Worm (Caenorhabditis elegans): ENCODE data around the gene ape-1.
A peak's percentile ranks its signal among the peaks of the same experiment; 100 is the strongest.

The ape-1 gene

DNA sequence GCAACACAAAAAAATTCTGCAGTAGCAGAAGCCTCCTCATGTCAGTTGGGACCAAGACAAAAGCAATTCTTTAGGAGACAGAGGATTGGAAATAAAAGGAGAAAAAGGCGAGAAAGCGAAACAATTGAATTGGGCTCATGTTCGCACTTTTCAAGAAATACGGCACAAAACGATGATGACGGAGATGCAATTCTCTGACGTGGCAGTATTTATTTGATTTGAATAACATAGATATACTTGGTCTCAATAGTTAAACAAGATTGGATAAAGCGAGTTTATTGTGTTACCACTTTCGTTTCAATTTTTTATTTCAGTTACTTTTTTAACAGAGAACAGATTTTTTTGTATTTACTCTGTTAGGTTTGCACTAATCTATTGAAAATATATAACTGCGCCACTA lies 21.7 kb downstream of the ape-1 start:
- TF ChIP-seq ets-4 (tag; optimal IDR thresholded peaks at IDR 0.05), result no peak
- TF ChIP-seq unc-42 (tag; optimal IDR thresholded peaks at IDR 0.05), result peak; percentile 85

DNA sequence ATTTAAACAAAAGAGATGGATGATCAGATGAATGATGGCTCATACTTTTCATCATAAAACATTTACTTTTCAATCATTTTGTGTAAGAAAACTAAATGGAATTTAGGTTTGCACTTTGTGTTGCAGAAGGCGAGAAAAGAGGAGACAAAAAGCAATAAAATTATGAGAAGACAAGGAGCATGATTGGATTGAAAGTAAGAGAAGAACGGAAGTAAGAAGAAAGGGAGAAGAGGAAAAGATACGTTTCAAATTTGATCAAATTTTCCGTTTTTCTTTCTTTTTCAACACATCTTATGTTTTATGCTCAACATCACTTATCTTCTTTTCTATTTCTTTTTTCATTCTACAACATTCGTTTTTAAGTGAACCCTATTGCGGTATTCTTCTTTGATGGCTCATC lies 28.9 kb downstream of the ape-1 start:
- TF ChIP-seq ama-1 (optimal IDR thresholded peaks at IDR 0.05), result no peak
- peak; percentile 66 for TF ChIP-seq unc-42 (tag; optimal IDR thresholded peaks at IDR 0.05)

ce11 chrV:11705399-11705798 lies 29.7 kb downstream of the ape-1 start, which contains the start of gene ceh-32:
Gene ceh-32 (minus strand): TSS chrV:11705400.
- TF ChIP-seq hlh-6 (tag; optimal IDR thresholded peaks at IDR 0.05) (no peak), ztf-16 (tag; optimal IDR thresholded peaks at IDR 0.05) (no peak), fax-1 (tag; optimal IDR thresholded peaks at IDR 0.05) (no peak), nfya-1 (tag; optimal IDR thresholded peaks at IDR 0.05) (peak; percentile 80), gmeb-2 (tag; optimal IDR thresholded peaks at IDR 0.05) (no peak), ets-4 (tag; optimal IDR thresholded peaks at IDR 0.05) (no peak), hlh-8 (tag; optimal IDR thresholded peaks at IDR 0.05) (no peak), pros-1 (tag; optimal IDR thresholded peaks at IDR 0.05) (no peak)

ce11 chrV:11706353-11706752 lies 30.6 kb downstream of the ape-1 start:
- TF ChIP-seq unc-86 (tag; optimal IDR thresholded peaks at IDR 0.05) (no peak), ahr-1 (tag; optimal IDR thresholded peaks at IDR 0.05) (no peak), hlh-8 (tag; optimal IDR thresholded peaks at IDR 0.05) (no peak), fkh-6 (tag; optimal IDR thresholded peaks at IDR 0.05) (no peak), ttx-3 (tag; optimal IDR thresholded peaks at IDR 0.05) (no peak), ref-2 (tag; optimal IDR thresholded peaks at IDR 0.05) (no peak), ceh-18 (tag; optimal IDR thresholded peaks at IDR 0.05) (no peak), sox-2 (GFP tag; IDR thresholded peaks at IDR 0.05) (no peak), tbx-7 (tag; optimal IDR thresholded peaks at IDR 0.05) (no peak), nfya-1 (tag; optimal IDR thresholded peaks at IDR 0.05) (no peak), fkh-10 (GFP tag; optimal IDR thresholded peaks at IDR 0.05) (no peak), npax-4 (tag; optimal IDR thresholded peaks at IDR 0.05) (no peak), hlh-6 (tag; optimal IDR thresholded peaks at IDR 0.05) (no peak), sox-4 (tag; optimal IDR thresholded peaks at IDR 0.05) (no peak), zip-5 (tag; optimal IDR thresholded peaks at IDR 0.05) (no peak), F13H6.1 (tag; optimal IDR thresholded peaks at IDR 0.05) (no peak), pqm-1 (tag; optimal IDR thresholded peaks at IDR 0.05) (no peak), ceh-31 (tag; optimal IDR thresholded peaks at IDR 0.05) (no peak)

DNA sequence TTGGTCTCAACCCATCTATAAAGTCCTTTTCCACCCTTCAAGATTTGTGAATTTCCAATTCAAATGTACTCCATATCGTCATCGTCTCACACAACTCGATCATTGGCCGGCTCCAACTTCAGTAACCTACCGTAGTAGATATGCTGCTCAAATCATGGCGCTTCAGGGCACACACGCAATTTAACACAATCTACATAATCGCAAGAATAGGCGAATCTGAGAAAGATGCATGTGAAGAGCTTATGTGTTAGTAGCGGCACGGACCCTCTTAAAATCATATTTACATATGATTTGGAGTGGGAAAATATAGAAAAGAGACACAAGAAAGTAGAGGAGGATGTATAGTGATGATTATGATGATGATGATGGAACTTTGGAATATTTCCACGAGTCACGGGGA lies 36.0 kb downstream of the ape-1 start:
- TF ChIP-seq unc-42 (tag; optimal IDR thresholded peaks at IDR 0.05), result peak; percentile 52
- TF ChIP-seq C38D4.7 (GFP tag; optimal IDR thresholded peaks at IDR 0.05), result no peak

- no peak for TF ChIP-seq lim-6 (tag; optimal IDR thresholded peaks at IDR 0.05)
- no peak for TF ChIP-seq fax-1 (tag; optimal IDR thresholded peaks at IDR 0.05)
- no peak for TF ChIP-seq elt-4 (tag; optimal IDR thresholded peaks at IDR 0.05)
- TF ChIP-seq K02D7.2 (tag; optimal IDR thresholded peaks at IDR 0.05), result no peak
- TF ChIP-seq ceh-22 (tag; optimal IDR thresholded peaks at IDR 0.05), result no peak
- no peak for TF ChIP-seq dve-1 (tag; optimal IDR thresholded peaks at IDR 0.05)
- no peak for TF ChIP-seq npax-4 (tag; optimal IDR thresholded peaks at IDR 0.05)
- TF ChIP-seq T23F11.4 (GFP tag; optimal IDR thresholded peaks at IDR 0.05), result no peak
- TF ChIP-seq sdc-2 (tag; optimal IDR thresholded peaks at IDR 0.05), result no peak
- TF ChIP-seq pha-4 (tag; optimal IDR thresholded peaks at IDR 0.05), result no peak
- TF ChIP-seq hlh-8 (tag; optimal IDR thresholded peaks at IDR 0.05), result no peak
- no peak for TF ChIP-seq odd-2 (tag; optimal IDR thresholded peaks at IDR 0.05)
- TF ChIP-seq C08G9.2 (tag; optimal IDR thresholded peaks at IDR 0.05), result no peak
- no peak for TF ChIP-seq ceh-48 (tag; optimal IDR thresholded peaks at IDR 0.05)
- no peak for TF ChIP-seq pat-9 (tag; optimal IDR thresholded peaks at IDR 0.05)
- no peak for TF ChIP-seq F13H6.1 (tag; optimal IDR thresholded peaks at IDR 0.05)
Measured at ce11 chrV:11715797-11716196, 40.1 kb downstream of the ape-1 start, which contains the start of gene tre-3. Gene tre-3 (minus strand): TSS chrV:11715903.

Measured in whole organism, late embryonic.